Worm (Caenorhabditis elegans) whole organism, L3 larva: ENCODE results near the gene C17H12.11.

Experiments
- R02D3.7 ChIP-seq: fragments of 150-350 bp; optimal IDR thresholded peaks from 2 replicates; lab custom pipeline; 2014; ENCODE audit warnings: missing biosample characterization, missing genetic modification characterization
- ZK546.5 ChIP-seq: sonication (generic microtip); optimal IDR thresholded peaks from 2 replicates; lab custom pipeline; 2017; ENCODE audit warnings: missing biosample characterization, missing genetic modification characterization
- aly-2 ChIP-seq: fragments of 150-350 bp; optimal IDR thresholded peaks from 2 replicates; lab custom pipeline; 2014; ENCODE audit warnings: missing biosample characterization, missing genetic modification characterization
- ama-1 ChIP-seq: fragments of 150-350 bp; optimal IDR thresholded peaks from 2 replicates; lab custom pipeline; 2018
- ceh-16 ChIP-seq: sonication (generic microtip); optimal IDR thresholded peaks from 2 replicates; lab custom pipeline; 2017; ENCODE audit warnings: missing biosample characterization, missing genetic modification characterization
- ceh-28 ChIP-seq: fragments of 150-350 bp; optimal IDR thresholded peaks from 2 replicates; lab custom pipeline; 2014; ENCODE audit warnings: missing biosample characterization, missing genetic modification reagents, missing genetic modification characterization
- ceh-82 ChIP-seq: fragments of 150-350 bp; optimal IDR thresholded peaks from 2 replicates; lab custom pipeline; 2014; ENCODE audit warnings: missing biosample characterization, missing genetic modification characterization
- ceh-9 ChIP-seq: sonication (generic microtip); optimal IDR thresholded peaks from 2 replicates; lab custom pipeline; 2018; ENCODE audit warnings: missing biosample characterization, missing genetic modification characterization
- daf-12 ChIP-seq: fragments of 150-350 bp; optimal IDR thresholded peaks from 2 replicates; lab custom pipeline; 2014; ENCODE audit warnings: missing biosample characterization, missing genetic modification reagents, missing genetic modification characterization
- egl-27 ChIP-seq: sonication (generic microtip); optimal IDR thresholded peaks from 4 replicates; lab custom pipeline; 2017; ENCODE audit warnings: missing biosample characterization, missing genetic modification reagents, missing genetic modification characterization
- egl-5 ChIP-seq: fragments of 150-350 bp; optimal IDR thresholded peaks from 2 replicates; lab custom pipeline; 2017; ENCODE audit warnings: missing biosample characterization, missing genetic modification reagents, missing genetic modification characterization, inconsistent platforms
- elt-1 ChIP-seq: fragments of 150-350 bp; optimal IDR thresholded peaks from 2 replicates; lab custom pipeline; 2014; ENCODE audit warnings: missing biosample characterization, missing genetic modification characterization
- elt-2 ChIP-seq: sonication (generic microtip); optimal IDR thresholded peaks from 2 replicates; lab custom pipeline; 2016; ENCODE audit warnings: missing genetic modification reagents, mild to moderate bottlenecking, missing genetic modification characterization, missing compliant biosample characterization
- elt-3 ChIP-seq, 3 experiments: fragments of 150-350 bp in 1 of 3; sonication (generic microtip) in 2 of 3; optimal IDR thresholded peaks; 2 replicates in 2 of 3; 4 replicates in 1 of 3; lab custom pipeline; 2014 to 2017; ENCODE audit warnings: missing biosample characterization in 3 of 3, missing genetic modification characterization in 3 of 3
- eor-1 ChIP-seq, 2 experiments: fragments of 150-350 bp; optimal IDR thresholded peaks; 2 replicates each; lab custom pipeline; 2014 to 2018; ENCODE audit warnings: missing biosample characterization in 2 of 2, missing genetic modification characterization in 2 of 2
- fkh-10 ChIP-seq: sonication (generic microtip); optimal IDR thresholded peaks from 2 replicates; lab custom pipeline; 2017; ENCODE audit warnings: missing biosample characterization, missing genetic modification reagents, missing genetic modification characterization
- fkh-2 ChIP-seq: fragments of 150-350 bp; optimal IDR thresholded peaks from 2 replicates; lab custom pipeline; 2014; ENCODE audit warnings: missing biosample characterization, missing genetic modification reagents, missing genetic modification characterization
- fos-1 ChIP-seq: fragments of 150-350 bp; optimal IDR thresholded peaks from 2 replicates; lab custom pipeline; 2014; ENCODE audit warnings: missing biosample characterization, missing genetic modification characterization
- hmg-11 ChIP-seq: sonication (generic microtip); optimal IDR thresholded peaks from 2 replicates; lab custom pipeline; 2016; ENCODE audit warnings: missing genetic modification characterization, missing compliant biosample characterization
- jun-1 ChIP-seq: fragments of 150-350 bp; optimal IDR thresholded peaks from 2 replicates; lab custom pipeline; 2014; ENCODE audit warnings: missing biosample characterization, missing genetic modification reagents, missing genetic modification characterization
- lin-15B ChIP-seq: fragments of 150-350 bp; optimal IDR thresholded peaks from 2 replicates; lab custom pipeline; 2014; ENCODE audit warnings: missing biosample characterization, missing genetic modification characterization
- lin-39 ChIP-seq: fragments of 150-350 bp; optimal IDR thresholded peaks from 2 replicates; lab custom pipeline; 2018; ENCODE audit warnings: missing biosample characterization, missing genetic modification reagents, missing genetic modification characterization
- lsy-12 ChIP-seq: sonication (generic microtip); optimal IDR thresholded peaks from 2 replicates; lab custom pipeline; 2016; ENCODE audit warnings: mild to moderate bottlenecking, missing genetic modification characterization, missing compliant biosample characterization
- mdl-1 ChIP-seq: fragments of 150-350 bp; optimal IDR thresholded peaks from 2 replicates; lab custom pipeline; 2014; ENCODE audit warnings: missing biosample characterization, missing genetic modification characterization
- mml-1 ChIP-seq: fragments of 150-350 bp; sonication (generic microtip); optimal IDR thresholded peaks from 3 replicates; lab custom pipeline; 2014; ENCODE audit warnings: missing biosample characterization, missing genetic modification characterization
- nfya-1 ChIP-seq: sonication (generic microtip); optimal IDR thresholded peaks from 2 replicates; lab custom pipeline; 2017; ENCODE audit warnings: missing genetic modification characterization, mild to moderate bottlenecking, missing compliant biosample characterization, antibody characterized with exemption, moderate library complexity; ENCODE audit not compliant: insufficient read depth
- nhr-11 ChIP-seq: fragments of 150-350 bp; optimal IDR thresholded peaks from 2 replicates; lab custom pipeline; 2014; ENCODE audit warnings: missing biosample characterization, missing genetic modification characterization
- nhr-12 ChIP-seq: fragments of 150-350 bp; optimal IDR thresholded peaks from 2 replicates; lab custom pipeline; 2014; ENCODE audit warnings: missing biosample characterization, missing genetic modification characterization
- nhr-23 ChIP-seq: fragments of 150-350 bp; optimal IDR thresholded peaks from 2 replicates; lab custom pipeline; 2014; ENCODE audit warnings: missing biosample characterization, missing genetic modification reagents, missing genetic modification characterization
- nhr-237 ChIP-seq: fragments of 150-350 bp; optimal IDR thresholded peaks from 2 replicates; lab custom pipeline; 2014; ENCODE audit warnings: missing biosample characterization, missing genetic modification characterization
- nhr-25 ChIP-seq: sonication (generic microtip); optimal IDR thresholded peaks from 2 replicates; lab custom pipeline; 2017; ENCODE audit warnings: missing biosample characterization, missing genetic modification characterization
- nhr-28 ChIP-seq: fragments of 150-350 bp; optimal IDR thresholded peaks from 2 replicates; lab custom pipeline; 2014; ENCODE audit warnings: missing biosample characterization, missing genetic modification characterization
- nhr-43 ChIP-seq: sonication (generic microtip); optimal IDR thresholded peaks from 2 replicates; lab custom pipeline; 2016; ENCODE audit warnings: mild to moderate bottlenecking, missing genetic modification characterization, missing compliant biosample characterization; ENCODE audit not compliant: poor library complexity, severe bottlenecking
- nhr-67 ChIP-seq: fragments of 150-350 bp; optimal IDR thresholded peaks from 2 replicates; lab custom pipeline; 2014; ENCODE audit warnings: missing biosample characterization, missing genetic modification characterization
- nhr-76 ChIP-seq: fragments of 150-350 bp; sonication (generic microtip); optimal IDR thresholded peaks from 5 replicates; lab custom pipeline; 2014; ENCODE audit warnings: missing biosample characterization, missing genetic modification characterization
- nhr-77 ChIP-seq: fragments of 150-350 bp; optimal IDR thresholded peaks from 2 replicates; lab custom pipeline; 2014; ENCODE audit warnings: missing biosample characterization, missing genetic modification characterization
- pha-4 ChIP-seq: fragments of 150-350 bp; optimal IDR thresholded peaks from 2 replicates; lab custom pipeline; 2014; ENCODE audit warnings: missing biosample characterization, missing genetic modification reagents, missing genetic modification characterization
- pqm-1 ChIP-seq: fragments of 150-350 bp; optimal IDR thresholded peaks from 2 replicates; lab custom pipeline; 2017; ENCODE audit warnings: missing biosample characterization, missing genetic modification characterization, inconsistent platforms
- sea-2 ChIP-seq: fragments of 150-350 bp; sonication (generic microtip); optimal IDR thresholded peaks from 4 replicates; lab custom pipeline; 2014; ENCODE audit warnings: missing biosample characterization, missing genetic modification reagents, missing genetic modification characterization
- skn-1 ChIP-seq: fragments of 150-350 bp; optimal IDR thresholded peaks from 2 replicates; lab custom pipeline; 2014; ENCODE audit warnings: missing biosample characterization, missing genetic modification characterization
- snpc-4 ChIP-seq: fragments of 150-350 bp; optimal IDR thresholded peaks from 2 replicates; lab custom pipeline; 2014; ENCODE audit warnings: missing biosample characterization, missing genetic modification characterization
- tbx-2 ChIP-seq: sonication (generic microtip); optimal IDR thresholded peaks from 2 replicates; lab custom pipeline; 2016; ENCODE audit warnings: mild to moderate bottlenecking, missing genetic modification characterization, missing compliant biosample characterization
- unc-39 ChIP-seq: sonication (generic microtip); optimal IDR thresholded peaks from 4 replicates; lab custom pipeline; 2017; ENCODE audit warnings: missing biosample characterization, missing genetic modification characterization
- unc-62 ChIP-seq: fragments of 150-350 bp; sonication (generic microtip); optimal IDR thresholded peaks from 4 replicates; lab custom pipeline; 2014; ENCODE audit warnings: missing biosample characterization, missing genetic modification reagents, missing genetic modification characterization
- zag-1 ChIP-seq: fragments of 150-350 bp; optimal IDR thresholded peaks from 2 replicates; lab custom pipeline; 2014; ENCODE audit warnings: missing biosample characterization, missing genetic modification characterization
- ztf-11 ChIP-seq: fragments of 150-350 bp; optimal IDR thresholded peaks from 2 replicates; lab custom pipeline; 2014; ENCODE audit warnings: missing biosample characterization, missing genetic modification characterization
- ztf-4 ChIP-seq: fragments of 150-350 bp; optimal IDR thresholded peaks from 2 replicates; lab custom pipeline; 2014; ENCODE audit warnings: missing biosample characterization, missing genetic modification characterization

The C17H12.11 gene

DNA sequence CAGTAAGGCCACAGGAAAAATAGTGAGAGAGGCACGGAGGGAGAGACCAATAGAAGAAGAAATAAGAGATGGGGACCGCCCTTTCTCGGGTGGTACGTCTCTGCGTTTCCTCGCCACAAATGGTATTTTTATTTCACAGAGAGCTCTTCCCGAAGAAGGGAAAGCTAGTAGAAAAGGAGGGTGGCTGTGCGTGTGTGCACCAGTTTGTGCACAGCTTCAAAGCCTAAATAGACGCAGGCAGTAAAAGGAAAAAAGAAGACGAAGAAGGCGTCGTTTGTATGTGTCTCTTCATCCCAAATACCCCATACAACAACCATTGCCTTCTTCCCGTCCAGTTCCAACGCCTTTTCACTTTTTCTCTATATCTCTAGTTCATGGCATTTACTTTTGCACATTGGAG, 7.6 kb downstream of the C17H12.11 start:
- TF ChIP-seq R02D3.7, result no peak
- no peak for TF ChIP-seq nhr-67
- no peak for TF ChIP-seq snpc-4 (tag; lab: Kevin White, UChicago)
- no peak for TF ChIP-seq mdl-1
- no peak for TF ChIP-seq egl-5 (tag; lab: Kevin White, UChicago)
- no peak for TF ChIP-seq ceh-16 (tag; lab: Kevin White, UChicago)
- TF ChIP-seq elt-3 (tag; optimal IDR thresholded peaks at IDR 0.05; lab: Kevin White, UChicago), result no peak
- no peak for TF ChIP-seq nhr-43
- no peak for TF ChIP-seq jun-1 (tag; lab: Kevin White, UChicago)
- TF ChIP-seq fkh-2 (tag; lab: Kevin White, UChicago), result no peak
- TF ChIP-seq fos-1 (tag; lab: Kevin White, UChicago), result no peak
- TF ChIP-seq tbx-2 (tag; lab: Kevin White, UChicago), result peak; percentile 42
- no peak for TF ChIP-seq pqm-1 (tag; lab: Kevin White, UChicago)
- TF ChIP-seq elt-1 (tag; lab: Kevin White, UChicago), result no peak
- no peak for TF ChIP-seq egl-27
- no peak for TF ChIP-seq elt-2 (tag; lab: Kevin White, UChicago)
- TF ChIP-seq hmg-11 (tag; lab: Kevin White, UChicago), result peak; percentile 97
- TF ChIP-seq nhr-237 (tag; lab: Kevin White, UChicago), result no peak
- peak; percentile 8 for TF ChIP-seq skn-1 (tag; lab: Kevin White, UChicago)
- TF ChIP-seq nhr-77, result no peak
- TF ChIP-seq zag-1, result no peak
- TF ChIP-seq ztf-11 (tag; lab: Kevin White, UChicago), result no peak
- TF ChIP-seq mml-1 (tag; lab: Kevin White, UChicago), result no peak
- TF ChIP-seq ceh-28, result peak; percentile 16
- no peak for TF ChIP-seq lsy-12 (tag; lab: Kevin White, UChicago)
- TF ChIP-seq ceh-9 (tag; lab: Kevin White, UChicago), result no peak
- no peak for TF ChIP-seq nhr-12
- TF ChIP-seq ZK546.5 (tag; lab: Kevin White, UChicago), result no peak
- TF ChIP-seq ceh-82 (tag; lab: Kevin White, UChicago), result no peak
- peak; percentile 74 for TF ChIP-seq lin-39 (tag; lab: Kevin White, UChicago)
- TF ChIP-seq sea-2 (GFP tag; lab: Kevin White, UChicago), result no peak
- TF ChIP-seq ztf-4 (tag; lab: Kevin White, UChicago), result no peak
- TF ChIP-seq aly-2 (tag; lab: Kevin White, UChicago), result no peak
- TF ChIP-seq fkh-10 (GFP tag; lab: Kevin White, UChicago), result peak; percentile 64
- TF ChIP-seq eor-1 (tag; optimal IDR thresholded peaks at IDR 0.05; lab: Kevin White, UChicago), result no peak
- no peak for TF ChIP-seq unc-39
- TF ChIP-seq nhr-28 (tag; lab: Kevin White, UChicago), result no peak
- no peak for TF ChIP-seq ama-1 (lab: Kevin White, UChicago)
- TF ChIP-seq nhr-25, result no peak
- TF ChIP-seq nhr-23 (tag; lab: Kevin White, UChicago), result no peak
- no peak for TF ChIP-seq unc-62 (GFP tag; lab: Kevin White, UChicago)
- TF ChIP-seq daf-12 (tag; lab: Kevin White, UChicago), result no peak
- TF ChIP-seq nhr-11 (tag; lab: Kevin White, UChicago), result no peak
- peak; percentile 37 for TF ChIP-seq lin-15B
- peak; percentile 76 for TF ChIP-seq nfya-1
- no peak for TF ChIP-seq pha-4 (tag; lab: Kevin White, UChicago)
- no peak for TF ChIP-seq nhr-76 (tag; lab: Kevin White, UChicago)

DNA sequence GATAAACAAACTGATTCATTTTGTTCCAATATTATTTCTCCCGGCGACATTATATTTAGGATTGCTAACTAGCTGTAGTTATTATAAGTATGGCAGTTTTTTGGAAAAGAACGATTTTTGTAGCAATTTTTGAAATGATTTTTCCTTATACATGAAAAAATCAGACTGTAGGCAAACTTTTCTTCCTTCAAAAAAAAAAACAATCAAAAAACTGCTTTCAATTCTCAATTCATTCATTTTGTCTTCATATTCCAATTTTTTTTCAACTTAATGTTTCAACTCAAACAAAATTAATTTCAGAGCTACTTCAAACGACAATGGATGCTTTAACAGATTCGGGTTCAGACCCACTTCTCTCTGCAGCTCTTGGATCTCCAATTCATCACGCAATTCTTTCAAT, 9.6 kb downstream of the C17H12.11 start, which contains the start of gene ceh-48:
ceh-48 (plus strand) TSS at position 301 of the 400 bp plus-strand sequence.
- TF ChIP-seq nhr-23 (tag; lab: Kevin White, UChicago) (no peak), ztf-11 (tag; lab: Kevin White, UChicago) (no peak), R02D3.7 (no peak), unc-39 (no peak), egl-27 (no peak), mdl-1 (no peak), nhr-11 (tag; lab: Kevin White, UChicago) (no peak), nfya-1 (no peak), nhr-25 (no peak), lsy-12 (tag; lab: Kevin White, UChicago) (no peak), egl-5 (tag; lab: Kevin White, UChicago) (no peak)
